Fruit fly (Drosophila melanogaster) whole organism, prepupa: ENCODE results near the gene Ktl.

Experiments
- CG15336 ChIP-seq: fragments of 200-800 bp; sonication (Bioruptor generic); IDR thresholded peaks from 2 replicates; pipeline ENCODE4 v1.3.6; 2022; ENCODE audit warnings: missing biosample characterization, missing genetic modification characterization
- CG16779 ChIP-seq: fragments of 200-800 bp; sonication (Bioruptor generic); optimal IDR thresholded peaks from 3 replicates; lab custom pipeline; 2017; ENCODE audit warnings: missing biosample characterization, mild to moderate bottlenecking, missing genetic modification characterization
- Eip78C ChIP-seq: fragments of 200-800 bp; sonication (Bioruptor generic); peaks from one replicate; lab custom pipeline; 2016; ENCODE audit warnings: missing biosample characterization, missing genetic modification characterization
- Ets96B ChIP-seq: fragments of 200-800 bp; optimal IDR thresholded peaks from 2 replicates; lab custom pipeline; 2019; ENCODE audit warnings: missing biosample characterization, mild to moderate bottlenecking, missing genetic modification characterization, moderate library complexity
- eg ChIP-seq: fragments of 200-800 bp; sonication (Bioruptor generic); IDR thresholded peaks from 3 replicates; pipeline ENCODE4 v1.3.6; 2022; ENCODE audit warnings: missing biosample characterization, missing genetic modification characterization
- salr ChIP-seq, 2 experiments: fragments of 200-800 bp; sonication (Bioruptor generic); optimal IDR thresholded peaks; 3 replicates each; lab custom pipeline; 2016 to 2018; ENCODE audit warnings: missing biosample characterization in 2 of 2, missing genetic modification characterization in 2 of 2, mild to moderate bottlenecking in 1 of 2
- vri ChIP-seq: fragments of 200-800 bp; sonication (Bioruptor generic); optimal IDR thresholded peaks from 3 replicates; lab custom pipeline; 2016; ENCODE audit warnings: missing biosample characterization, mild to moderate bottlenecking, missing genetic modification characterization

- TF ChIP-seq salr (GFP tag; optimal IDR thresholded peaks at IDR 0.05; lab: Kevin White, UChicago) (no peak), vri (GFP tag; lab: Kevin White, UChicago) (no peak), eg (no peak), Ets96B (tag; lab: Kevin White, UChicago) (no peak), CG15336 (GFP tag; lab: Robert Waterston, UW) (no peak), CG16779 (tag; lab: Kevin White, UChicago) (no peak), Eip78C (no peak)
Measured at dm6 chr3R:20897128-20897527, at the start of gene Ktl.
